Worm (Caenorhabditis elegans) whole organism, L1 larva: Measurements from ENCODE around the gene nucl-1.

ENCODE experiments used
- C34B4.2 ChIP-seq: sonication (generic microtip); optimal IDR thresholded peaks from 2 replicates; lab custom pipeline; 2017; ENCODE audit warnings: mild to moderate bottlenecking, missing genetic modification characterization, missing compliant biosample characterization
- ceh-90 ChIP-seq: sonication (generic microtip); optimal IDR thresholded peaks from 2 replicates; lab custom pipeline; 2016; ENCODE audit warnings: missing genetic modification characterization, missing compliant biosample characterization
- egl-27 ChIP-seq, 2 experiments: fragments of 150-350 bp in 1 of 2; sonication (generic microtip); optimal IDR thresholded peaks; 3 replicates each; lab custom pipeline; 2017 to 2018; ENCODE audit warnings: missing biosample characterization in 2 of 2, missing genetic modification characterization in 2 of 2, missing genetic modification reagents in 2 of 2
- ets-5 ChIP-seq: fragments of 200-800 bp; sonication (Bioruptor generic); IDR thresholded peaks from 2 replicates; pipeline ENCODE4 v1.3.6; 2022; ENCODE audit warnings: missing genetic modification characterization, missing compliant biosample characterization
- mef-2 ChIP-seq: fragments of 150-350 bp; optimal IDR thresholded peaks from 2 replicates; lab custom pipeline; 2014; ENCODE audit warnings: missing biosample characterization, missing genetic modification characterization
- nhr-76 ChIP-seq: sonication (generic microtip); optimal IDR thresholded peaks from 2 replicates; lab custom pipeline; 2017; ENCODE audit warnings: missing biosample characterization, missing genetic modification characterization
- pqm-1 ChIP-seq: sonication (generic microtip); optimal IDR thresholded peaks from 3 replicates; lab custom pipeline; 2017; ENCODE audit warnings: missing biosample characterization, missing genetic modification characterization

ce11 chrIV:8259904-8260303 lies 29.4 kb downstream of the nucl-1 start, which contains the start of gene K07H8.7:
- TF ChIP-seq pqm-1 (tag; lab: Kevin White, UChicago) (no peak), C34B4.2 (tag; lab: Kevin White, UChicago) (no peak), ets-5 (GFP tag; lab: Robert Waterston, UW) (no peak), egl-27 (tag; optimal IDR thresholded peaks at IDR 0.05; lab: Kevin White, UChicago) (no peak), mef-2 (tag; lab: Kevin White, UChicago) (no peak), nhr-76 (tag; lab: Kevin White, UChicago) (no peak), ceh-90 (tag; lab: Kevin White, UChicago) (no peak)
